Fruit fly (Drosophila melanogaster) whole organism, embryonic: ENCODE data around the gene Argk1.
A peak's percentile ranks its signal among the peaks of the same experiment; 100 is the strongest.

Experiments used
- Awh ChIP-seq: fragments of 200-800 bp; sonication (Bioruptor generic); IDR thresholded peaks from 2 replicates; pipeline ENCODE4, ENCODE4 v1.3.6; 2022; ENCODE audit warnings: missing biosample characterization, missing genetic modification characterization
- CG10431 ChIP-seq: fragments of 200-800 bp; sonication (Bioruptor generic); optimal IDR thresholded peaks from 3 replicates; lab custom pipeline; 2018; ENCODE audit warnings: missing biosample characterization, mild to moderate bottlenecking, missing genetic modification characterization
- CG10543 ChIP-seq: fragments of 200-800 bp; sonication (Bioruptor generic); optimal IDR thresholded peaks from 3 replicates; lab custom pipeline; 2017; ENCODE audit warnings: missing biosample characterization, mild to moderate bottlenecking, missing genetic modification characterization, moderate library complexity
- CG11247 ChIP-seq: fragments of 200-800 bp; sonication (Bioruptor generic); IDR thresholded peaks from 2 replicates; pipeline ENCODE4 v1.3.6; 2022; ENCODE audit warnings: missing biosample characterization, missing genetic modification characterization
- CG12219 ChIP-seq: fragments of 200-800 bp; sonication (Bioruptor generic); optimal IDR thresholded peaks from 3 replicates; lab custom pipeline; 2018; ENCODE audit warnings: missing biosample characterization, mild to moderate bottlenecking, missing genetic modification characterization
- CG12299 ChIP-seq: fragments of 200-800 bp; sonication (Bioruptor generic); optimal IDR thresholded peaks from 2 replicates; lab custom pipeline; 2018; ENCODE audit warnings: missing biosample characterization, mild to moderate bottlenecking, missing genetic modification characterization
- CG13624 ChIP-seq: fragments of 200-800 bp; sonication (Bioruptor generic); optimal IDR thresholded peaks from 2 replicates; lab custom pipeline; 2016; ENCODE audit warnings: missing biosample characterization, missing genetic modification characterization
- CG14860 ChIP-seq: fragments of 200-800 bp; sonication (Bioruptor generic); IDR thresholded peaks from 3 replicates; pipeline ENCODE4 v1.3.6; 2022; ENCODE audit warnings: missing biosample characterization, missing genetic modification characterization; ENCODE audit not compliant: partially characterized antibody
- CG15269 ChIP-seq: fragments of 200-800 bp; sonication (Bioruptor generic); optimal IDR thresholded peaks from 2 replicates; lab custom pipeline; 2018; ENCODE audit warnings: missing biosample characterization, mild to moderate bottlenecking, missing genetic modification characterization, moderate library complexity
- CG17186 ChIP-seq: fragments of 200-800 bp; sonication (Bioruptor generic); optimal IDR thresholded peaks from 3 replicates; lab custom pipeline; 2017; ENCODE audit warnings: missing biosample characterization, missing genetic modification reagents, missing genetic modification characterization
- CG17385 ChIP-seq: fragments of 200-800 bp; sonication (Bioruptor generic); optimal IDR thresholded peaks from 3 replicates; lab custom pipeline; 2018; ENCODE audit warnings: missing biosample characterization, mild to moderate bottlenecking, missing genetic modification characterization
- CG18764 ChIP-seq: fragments of 200-800 bp; sonication (Bioruptor generic); optimal IDR thresholded peaks from 3 replicates; lab custom pipeline; 2016; ENCODE audit warnings: missing biosample characterization, missing genetic modification characterization
- CG2712 ChIP-seq: fragments of 200-800 bp; optimal IDR thresholded peaks from 3 replicates; lab custom pipeline; 2019; ENCODE audit warnings: missing biosample characterization, mild to moderate bottlenecking, missing genetic modification characterization, moderate library complexity
- CG32532 ChIP-seq: fragments of 200-800 bp; sonication (Bioruptor generic); IDR thresholded peaks from 2 replicates; pipeline ENCODE4 v1.3.6; 2022; ENCODE audit warnings: missing biosample characterization, missing genetic modification characterization
- CG5953 ChIP-seq: fragments of 200-800 bp; sonication (Bioruptor generic); IDR thresholded peaks from 2 replicates; pipeline ENCODE4 v1.3.6; 2022; ENCODE audit warnings: missing biosample characterization, missing genetic modification characterization
- CG6272 ChIP-seq: fragments of 200-800 bp; sonication (Bioruptor generic); IDR thresholded peaks from 2 replicates; pipeline ENCODE4 v1.3.6; 2022; ENCODE audit warnings: missing biosample characterization, missing genetic modification characterization
- CG7357 ChIP-seq: fragments of 200-800 bp; sonication (Bioruptor generic); IDR thresholded peaks from 3 replicates; pipeline ENCODE4 v1.3.6; 2022; ENCODE audit warnings: missing biosample characterization, missing genetic modification characterization
- CG7839 ChIP-seq: fragments of 200-800 bp; sonication (Bioruptor generic); optimal IDR thresholded peaks from 3 replicates; lab custom pipeline; 2018; ENCODE audit warnings: missing biosample characterization, mild to moderate bottlenecking, missing genetic modification characterization, moderate library complexity
- CG8359 ChIP-seq: fragments of 200-800 bp; sonication (Bioruptor generic); optimal IDR thresholded peaks from 2 replicates; lab custom pipeline; 2017; ENCODE audit warnings: missing biosample characterization, mild to moderate bottlenecking, missing genetic modification characterization, borderline replicate concordance
- CG8478 ChIP-seq: fragments of >200 bp; optimal IDR thresholded peaks from 2 replicates; lab custom pipeline; 2018
- CG9609 ChIP-seq: fragments of 200-800 bp; sonication (Bioruptor generic); optimal IDR thresholded peaks from 3 replicates; lab custom pipeline; 2016; ENCODE audit warnings: missing biosample characterization, missing genetic modification characterization
- CG9876 ChIP-seq: fragments of 200-800 bp; sonication (Bioruptor generic); optimal IDR thresholded peaks from 2 replicates; lab custom pipeline; 2016; ENCODE audit warnings: missing biosample characterization, missing genetic modification characterization
- CG9932 ChIP-seq: fragments of 200-800 bp; sonication (Bioruptor generic); IDR thresholded peaks from 2 replicates; pipeline ENCODE4 v1.3.6; 2022; ENCODE audit warnings: missing biosample characterization, missing genetic modification characterization
- Camta ChIP-seq: fragments of 200-800 bp; sonication (Bioruptor generic); optimal IDR thresholded peaks from 2 replicates; lab custom pipeline; 2016; ENCODE audit warnings: missing biosample characterization, missing genetic modification characterization
- Dfd ChIP-seq, 2 experiments: fragments of >200 bp; optimal IDR thresholded peaks; 2 replicates each; lab custom pipeline; 2017; ENCODE audit warnings: missing biosample characterization in 2 of 2, missing genetic modification characterization in 2 of 2
- H15 ChIP-seq: fragments of 200-800 bp; sonication (Bioruptor generic); IDR thresholded peaks from 3 replicates; pipeline ENCODE4 v1.3.6; 2022; ENCODE audit warnings: missing biosample characterization, missing genetic modification characterization
- Hr51 ChIP-seq, 2 experiments: fragments of 200-800 bp; sonication (Bioruptor generic); optimal IDR thresholded peaks; 2 replicates in 1 of 2; 3 replicates in 1 of 2; lab custom pipeline; 2016 to 2018; ENCODE audit warnings: missing biosample characterization in 2 of 2, missing genetic modification characterization in 2 of 2, mild to moderate bottlenecking in 1 of 2, moderate library complexity in 1 of 2
- MTF-1 ChIP-seq: fragments of 200-800 bp; sonication (Bioruptor generic); optimal IDR thresholded peaks from 2 replicates; lab custom pipeline; 2018; ENCODE audit warnings: missing biosample characterization, mild to moderate bottlenecking, missing genetic modification characterization, borderline replicate concordance
- Meics ChIP-seq: fragments of 200-800 bp; sonication (Bioruptor generic); optimal IDR thresholded peaks from 2 replicates; lab custom pipeline; 2017; ENCODE audit warnings: missing biosample characterization, mild to moderate bottlenecking, missing genetic modification characterization
- NC2α ChIP-seq: fragments of 200-800 bp; sonication (Bioruptor generic); optimal IDR thresholded peaks from 2 replicates; lab custom pipeline; 2016; ENCODE audit warnings: missing biosample characterization, missing genetic modification characterization
- NC2β ChIP-seq: fragments of 200-800 bp; sonication (Bioruptor generic); optimal IDR thresholded peaks from 2 replicates; lab custom pipeline; 2016; ENCODE audit warnings: missing biosample characterization, missing genetic modification characterization
- Oli ChIP-seq: fragments of 200-800 bp; sonication (Bioruptor generic); optimal IDR thresholded peaks from 2 replicates; lab custom pipeline; 2018; ENCODE audit warnings: missing biosample characterization, mild to moderate bottlenecking, missing genetic modification characterization, moderate library complexity
- Opbp ChIP-seq: fragments of 200-800 bp; sonication (Bioruptor generic); IDR thresholded peaks from 3 replicates; pipeline ENCODE4 v1.3.6; 2022; ENCODE audit warnings: missing biosample characterization, missing genetic modification characterization; ENCODE audit not compliant: partially characterized antibody
- Rx ChIP-seq: fragments of 200-800 bp; sonication (Bioruptor generic); IDR thresholded peaks from 2 replicates; pipeline ENCODE4 v1.3.6; 2022; ENCODE audit warnings: missing biosample characterization, missing genetic modification characterization
- Side ChIP-seq: fragments of 200-800 bp; sonication (Bioruptor generic); optimal IDR thresholded peaks from 2 replicates; lab custom pipeline; 2016; ENCODE audit warnings: missing biosample characterization, missing genetic modification characterization
- ash1 ChIP-seq: fragments of 200-800 bp; sonication (Bioruptor generic); optimal IDR thresholded peaks from 2 replicates; lab custom pipeline; 2018; ENCODE audit warnings: missing biosample characterization, mild to moderate bottlenecking, missing genetic modification characterization
- dati ChIP-seq: fragments of 200-800 bp; sonication (Bioruptor generic); IDR thresholded peaks from 2 replicates; pipeline ENCODE4 v1.3.6; 2022; ENCODE audit warnings: missing biosample characterization, missing genetic modification characterization
- ewg ChIP-seq: fragments of 200-800 bp; sonication (Bioruptor generic); optimal IDR thresholded peaks from 3 replicates; lab custom pipeline; 2017; ENCODE audit warnings: mild to moderate bottlenecking, missing biosample characterization, missing genetic modification reagents, missing genetic modification characterization
- gem ChIP-seq: fragments of 200-800 bp; sonication (Bioruptor generic); optimal IDR thresholded peaks from 2 replicates; lab custom pipeline; 2019; ENCODE audit warnings: missing biosample characterization, mild to moderate bottlenecking, missing genetic modification characterization, moderate library complexity
- gsb-n ChIP-seq: fragments of 200-800 bp; sonication (Bioruptor generic); optimal IDR thresholded peaks from 3 replicates; lab custom pipeline; 2018; ENCODE audit warnings: missing biosample characterization, mild to moderate bottlenecking, missing genetic modification characterization
- hbn ChIP-seq: fragments of 200-800 bp; sonication (Bioruptor generic); IDR thresholded peaks from 2 replicates; pipeline ENCODE4 v1.3.6; 2022; ENCODE audit warnings: missing biosample characterization, missing genetic modification characterization; ENCODE audit not compliant: partially characterized antibody
- kay ChIP-seq: fragments of 200-800 bp; sonication (Bioruptor generic); optimal IDR thresholded peaks from 2 replicates; lab custom pipeline; 2016; ENCODE audit warnings: missing biosample characterization, missing genetic modification characterization
- pum ChIP-seq: fragments of 200-800 bp; sonication (Bioruptor generic); optimal IDR thresholded peaks from 2 replicates; lab custom pipeline; 2016; ENCODE audit warnings: missing biosample characterization, missing genetic modification characterization
- ro ChIP-seq: fragments of 200-800 bp; sonication (Bioruptor generic); IDR thresholded peaks from 2 replicates; pipeline ENCODE4 v1.3.6; 2022; ENCODE audit warnings: missing biosample characterization, missing genetic modification characterization
- sens ChIP-seq: fragments of 200-800 bp; sonication (Bioruptor generic); peaks from one replicate; lab custom pipeline; 2016; ENCODE audit warnings: missing biosample characterization, missing genetic modification characterization
- slbo ChIP-seq: fragments of 200-800 bp; sonication (Bioruptor generic); IDR thresholded peaks from 2 replicates; pipeline ENCODE4 v1.3.6; 2022; ENCODE audit warnings: missing biosample characterization, missing genetic modification characterization
- sna ChIP-seq: fragments of 200-800 bp; sonication (Bioruptor generic); IDR thresholded peaks from 2 replicates; pipeline ENCODE4 v1.3.6; 2022; ENCODE audit warnings: missing biosample characterization, missing genetic modification characterization; ENCODE audit not compliant: partially characterized antibody
- zen2 ChIP-seq: fragments of 200-800 bp; sonication (Bioruptor generic); IDR thresholded peaks from 3 replicates; pipeline ENCODE4 v1.3.6; 2022; ENCODE audit warnings: missing biosample characterization, missing genetic modification characterization; ENCODE audit not compliant: partially characterized antibody

The Argk1 gene

dm6 chr3L:9011485-9012389 lies 54.1 kb downstream of the Argk1 start (continued):
- no peak for TF ChIP-seq CG10431
- peak; percentile 65 for TF ChIP-seq CG18764 (GFP tag; lab: Kevin White, UChicago)
- TF ChIP-seq CG9609 (GFP tag; lab: Kevin White, UChicago): peak; percentile 69
- TF ChIP-seq CG11247 (GFP tag; lab: Robert Waterston, UW): peak; percentile 71
- TF ChIP-seq sna (GFP tag; lab: Robert Waterston, UW): no peak
- TF ChIP-seq CG9932: no peak
- peak; percentile 63; the same call in 1 of the 3 replicates for TF ChIP-seq CG7357 (GFP tag; lab: Robert Waterston, UW)
- TF ChIP-seq Oli (tag; lab: Kevin White, UChicago): peak; percentile 69
- TF ChIP-seq CG2712 (tag; lab: Kevin White, UChicago): peak; percentile 91
- TF ChIP-seq CG12219: peak; percentile 68
- TF ChIP-seq ash1 (GFP tag; lab: Kevin White, UChicago): no peak
- TF ChIP-seq CG32532 (GFP tag; lab: Robert Waterston, UW): 0 out of 2 replicates have a peak, but pooled peaks have one; percentile 27
- TF ChIP-seq CG17186 (GFP tag; lab: Kevin White, UChicago): peak; percentile 59
- peak; percentile 36 for TF ChIP-seq CG17385 (GFP tag; lab: Kevin White, UChicago)
- TF ChIP-seq CG8359 (GFP tag; lab: Kevin White, UChicago): peak; percentile 64
- peak; percentile 51 for TF ChIP-seq NC2α (GFP tag; lab: Kevin White, UChicago)
- peak; percentile 44 for TF ChIP-seq MTF-1 (GFP tag; lab: Kevin White, UChicago)
- peak; percentile 55; the same call in 1 of the 2 replicates for TF ChIP-seq CG6272 (GFP tag; lab: Robert Waterston, UW)
- no peak for TF ChIP-seq CG10543 (GFP tag; lab: Kevin White, UChicago)
- TF ChIP-seq Awh (GFP tag; lab: Robert Waterston, UW): peak; percentile 73
- TF ChIP-seq CG13624 (GFP tag; lab: Kevin White, UChicago): peak; percentile 67
- TF ChIP-seq Dfd (GFP tag; optimal IDR thresholded peaks at IDR 0.05; lab: Kevin White, UChicago): no peak
- peak; percentile 81 for TF ChIP-seq Side
- TF ChIP-seq dati: no peak
- TF ChIP-seq Opbp (GFP tag; lab: Robert Waterston, UW): no peak
- peak; percentile 71 for TF ChIP-seq CG7839
- peak; percentile 68; the same call in 1 of the 2 replicates for TF ChIP-seq ro (GFP tag; lab: Robert Waterston, UW)
- TF ChIP-seq Rx (GFP tag; lab: Robert Waterston, UW): peak; percentile 71
- TF ChIP-seq CG12299 (tag; lab: Kevin White, UChicago): no peak
- 0 out of 2 replicates have a peak, but pooled peaks have one; percentile 28 for TF ChIP-seq slbo
- peak in 1 of 2 experiments; percentile 62 for TF ChIP-seq Hr51 (GFP tag; optimal IDR thresholded peaks at IDR 0.05; lab: Kevin White, UChicago)
- TF ChIP-seq ewg: peak; percentile 36
- TF ChIP-seq CG9876: peak; percentile 11
- peak; percentile 90 for TF ChIP-seq pum
- TF ChIP-seq CG15269 (tag; lab: Kevin White, UChicago): no peak
- no peak for TF ChIP-seq zen2
- no peak for TF ChIP-seq CG14860 (GFP tag; lab: Robert Waterston, UW)
- peak; percentile 74 for TF ChIP-seq gsb-n (tag; lab: Kevin White, UChicago)
- peak; percentile 98 for TF ChIP-seq sens (GFP tag; lab: Kevin White, UChicago)
- no peak for TF ChIP-seq CG8478 (lab: Kevin White, UChicago)
- peak; percentile 84 for TF ChIP-seq gem
- TF ChIP-seq Camta: peak; percentile 85
- TF ChIP-seq Meics: no peak
- peak; percentile 68 for TF ChIP-seq NC2β (GFP tag; lab: Kevin White, UChicago)
- no peak for TF ChIP-seq hbn
- TF ChIP-seq kay: peak; percentile 64
- peak; percentile 74; the same call in 2 of the 3 replicates for TF ChIP-seq H15 (GFP tag; lab: Robert Waterston, UW)
- TF ChIP-seq CG5953 (GFP tag; lab: Robert Waterston, UW): peak; percentile 45; the same call in 1 of the 2 replicates
